Fruit fly (Drosophila melanogaster) whole organism, adult: ENCODE data around the gene RanBP3.

Source experiments
- CG11617 ChIP-seq: fragments of 200-800 bp; sonication (Bioruptor generic); optimal IDR thresholded peaks from 2 replicates; lab custom pipeline; 2017; ENCODE audit warnings: mild to moderate bottlenecking, missing biosample characterization, missing genetic modification reagents, missing genetic modification characterization
- CG14711 ChIP-seq: fragments of 200-800 bp; sonication (Bioruptor generic); optimal IDR thresholded peaks from 2 replicates; lab custom pipeline; 2018; ENCODE audit warnings: missing biosample characterization, mild to moderate bottlenecking, missing genetic modification characterization, moderate library complexity
- CG5204 ChIP-seq: fragments of 200-800 bp; sonication (Bioruptor generic); optimal IDR thresholded peaks from 2 replicates; lab custom pipeline; 2016; ENCODE audit warnings: missing biosample characterization, missing genetic modification characterization
- Mnt ChIP-seq: fragments of 200-800 bp; sonication (Bioruptor generic); optimal IDR thresholded peaks from 2 replicates; lab custom pipeline; 2016; ENCODE audit warnings: missing biosample characterization, mild to moderate bottlenecking, missing genetic modification characterization
- bab1 ChIP-seq: fragments of 200-800 bp; sonication (Bioruptor generic); optimal IDR thresholded peaks from 3 replicates; lab custom pipeline; 2019; ENCODE audit warnings: missing biosample characterization, mild to moderate bottlenecking, missing genetic modification characterization, moderate library complexity
- kay ChIP-seq: fragments of 200-800 bp; sonication (Bioruptor generic); peaks from one replicate; lab custom pipeline; 2016; ENCODE audit warnings: missing biosample characterization, missing genetic modification characterization, borderline replicate concordance
- pad ChIP-seq: fragments of 200-800 bp; sonication (Bioruptor generic); optimal IDR thresholded peaks from 3 replicates; lab custom pipeline; 2017; ENCODE audit warnings: missing biosample characterization, missing genetic modification characterization, mild to moderate bottlenecking, moderate library complexity, missing genetic modification reagents
- tj ChIP-seq: fragments of 200-800 bp; sonication (Bioruptor generic); optimal IDR thresholded peaks from 3 replicates; lab custom pipeline; 2017; ENCODE audit warnings: missing biosample characterization, mild to moderate bottlenecking, missing genetic modification characterization, moderate library complexity

dm6 chr3R:23724843-23725506 lies 27.7 kb downstream of the RanBP3 start:
- TF ChIP-seq Mnt (GFP tag; lab: Kevin White, UChicago) = peak; percentile 34
- TF ChIP-seq tj (GFP tag; lab: Kevin White, UChicago) = no peak
- TF ChIP-seq pad (GFP tag; lab: Kevin White, UChicago) = no peak
- no peak for TF ChIP-seq CG14711 (tag; lab: Kevin White, UChicago)
- no peak for TF ChIP-seq CG11617 (GFP tag; lab: Kevin White, UChicago)
- no peak for TF ChIP-seq kay (GFP tag; lab: Kevin White, UChicago)
- no peak for TF ChIP-seq bab1 (GFP tag; lab: Kevin White, UChicago)
- TF ChIP-seq CG5204 = no peak
